Worm (Caenorhabditis elegans) whole organism, L4 larva: ENCODE data around the gene F13E9.11.

ENCODE experiments used
- aly-2 ChIP-seq: sonication (generic microtip); optimal IDR thresholded peaks from 2 replicates; lab custom pipeline; 2018; ENCODE audit warnings: missing biosample characterization, missing genetic modification characterization
- ama-1 ChIP-seq: fragments of 150-350 bp; optimal IDR thresholded peaks from 2 replicates; lab custom pipeline; 2014; ENCODE audit warnings: inconsistent platforms, mixed read lengths
- dpl-1 ChIP-seq: fragments of 150-350 bp; optimal IDR thresholded peaks from 2 replicates; lab custom pipeline; 2014; ENCODE audit warnings: missing biosample characterization, missing genetic modification reagents, missing genetic modification characterization
- dve-1 ChIP-seq: sonication (generic microtip); optimal IDR thresholded peaks from 2 replicates; lab custom pipeline; 2017; ENCODE audit warnings: antibody characterized with exemption, mild to moderate bottlenecking, missing genetic modification characterization, missing compliant biosample characterization; ENCODE audit not compliant: insufficient read depth
- lin-13 ChIP-seq: fragments of 150-350 bp; optimal IDR thresholded peaks from 2 replicates; lab custom pipeline; 2014; ENCODE audit warnings: missing biosample characterization, missing genetic modification reagents, missing genetic modification characterization
- lsy-2 ChIP-seq, 2 experiments: fragments of 150-350 bp in 1 of 2; sonication (generic microtip) in 1 of 2; optimal IDR thresholded peaks; 2 replicates each; lab custom pipeline; 2014 to 2017; ENCODE audit warnings: missing biosample characterization in 2 of 2, missing genetic modification characterization in 2 of 2
- nhr-25 ChIP-seq: sonication (generic microtip); optimal IDR thresholded peaks from 2 replicates; lab custom pipeline; 2017; ENCODE audit warnings: missing genetic modification characterization, mild to moderate bottlenecking, missing compliant biosample characterization, antibody characterized with exemption, moderate library complexity, borderline replicate concordance; ENCODE audit not compliant: insufficient read depth
- sdz-12 ChIP-seq: fragments of 200-800 bp; sonication (Bioruptor generic); optimal IDR thresholded peaks from 2 replicates; lab custom pipeline; 2018; ENCODE audit warnings: mild to moderate bottlenecking, missing genetic modification characterization, missing compliant biosample characterization

ce11 chrIV:10826029-10826428 is 42.9 kb downstream of the F13E9.11 start:
- TF ChIP-seq dve-1 (tag; lab: Kevin White, UChicago) (no peak), lin-13 (no peak), nhr-25 (tag; lab: Kevin White, UChicago) (no peak), sdz-12 (GFP tag; lab: Kevin White, UChicago) (no peak), dpl-1 (no peak), ama-1 (lab: Kevin White, UChicago) (no peak), lsy-2 (tag; optimal IDR thresholded peaks at IDR 0.05; lab: Kevin White, UChicago) (no peak), aly-2 (tag; lab: Kevin White, UChicago) (no peak)
